Worm (Caenorhabditis elegans) whole organism, midembryonic: Measurements from ENCODE around the gene ZK836.3.

Experiments used
- T22C8.4 ChIP-seq: fragments of 200-800 bp; sonication (Bioruptor generic); IDR thresholded peaks from 2 replicates; pipeline ENCODE4 v1.3.6; 2022; ENCODE audit warnings: missing genetic modification characterization, missing compliant biosample characterization
- cog-1 ChIP-seq: sonication (generic microtip); optimal IDR thresholded peaks from 2 replicates; lab custom pipeline; 2016; ENCODE audit warnings: missing genetic modification characterization, missing compliant biosample characterization
- flt-1 ChIP-seq: fragments of 200-800 bp; sonication (Bioruptor generic); IDR thresholded peaks from 2 replicates; pipeline ENCODE4 v1.3.6; 2022; ENCODE audit warnings: missing genetic modification characterization, missing compliant biosample characterization
- klf-2 ChIP-seq: fragments of 200-800 bp; sonication (Bioruptor generic); conservative IDR thresholded peaks from 2 replicates; pipeline ENCODE4 v1.3.6; 2022; ENCODE audit warnings: missing genetic modification reagents, missing genetic modification characterization, missing compliant biosample characterization
- med-1 ChIP-seq: sonication (generic microtip); optimal IDR thresholded peaks from 2 replicates; lab custom pipeline; 2017; ENCODE audit warnings: missing genetic modification characterization, mild to moderate bottlenecking, missing compliant biosample characterization, antibody characterized with exemption, missing genetic modification reagents; ENCODE audit not compliant: insufficient read depth
- ref-1 ChIP-seq: fragments of 200-800 bp; sonication (Bioruptor generic); conservative IDR thresholded peaks from 2 replicates; pipeline ENCODE4 v1.3.6; 2022; ENCODE audit warnings: missing genetic modification reagents, missing genetic modification characterization, missing compliant biosample characterization
- tab-1 ChIP-seq: fragments of 200-800 bp; sonication (Bioruptor generic); IDR thresholded peaks from 2 replicates; pipeline ENCODE4 v1.3.6; 2022; ENCODE audit warnings: missing genetic modification characterization, missing compliant biosample characterization
- ztf-23 ChIP-seq: fragments of 200-800 bp; sonication (Bioruptor generic); IDR thresholded peaks from 2 replicates; pipeline ENCODE4 v1.3.6; 2022; ENCODE audit warnings: missing genetic modification reagents, missing genetic modification characterization, missing compliant biosample characterization
- ztf-29 ChIP-seq: fragments of 200-800 bp; sonication (Bioruptor generic); IDR thresholded peaks from 2 replicates; pipeline ENCODE4 v1.3.6; 2022; ENCODE audit warnings: missing genetic modification reagents, missing genetic modification characterization, missing compliant biosample characterization

ZK836.3 gene

ce11 chrV:12195845-12196244 is at the start of gene ZK836.3:
Gene ZK836.3, minus strand, starts transcription at chrV:12195945.
- TF ChIP-seq klf-2 (GFP tag; lab: Robert Waterston, UW) (no peak), flt-1 (GFP tag; lab: Robert Waterston, UW) (no peak), T22C8.4 (GFP tag; lab: Robert Waterston, UW) (no peak)

- TF ChIP-seq ref-1 (GFP tag; lab: Robert Waterston, UW) (no peak), cog-1 (tag; lab: Kevin White, UChicago) (no peak), tab-1 (GFP tag; lab: Robert Waterston, UW) (no peak), T22C8.4 (GFP tag; lab: Robert Waterston, UW) (no peak), ztf-23 (GFP tag; lab: Robert Waterston, UW) (no peak), klf-2 (GFP tag; lab: Robert Waterston, UW) (no peak), ztf-29 (no peak), med-1 (GFP tag; lab: Kevin White, UChicago) (no peak), flt-1 (GFP tag; lab: Robert Waterston, UW) (no peak)
These were observed 49.4 kb upstream of the ZK836.3 start, which contains the start of the genes T04H1.13, slfl-5 and rad-50 for ce11 chrV:12244980-12245742. Gene T04H1.13, minus strand, starts transcription at chrV:12245030. Gene slfl-5, minus strand, starts transcription at chrV:12245044. Gene rad-50, plus strand, starts transcription at chrV:12245646.

ce11 chrV:12241126-12241525 is 45.4 kb upstream of the ZK836.3 start, which contains the start of gene ttr-22:
Gene ttr-22, plus strand, starts transcription at chrV:12241426.
- TF ChIP-seq ztf-29 (no peak), ref-1 (GFP tag; lab: Robert Waterston, UW) (no peak), cog-1 (tag; lab: Kevin White, UChicago) (no peak), med-1 (GFP tag; lab: Kevin White, UChicago) (no peak), tab-1 (GFP tag; lab: Robert Waterston, UW) (no peak), T22C8.4 (GFP tag; lab: Robert Waterston, UW) (no peak), klf-2 (GFP tag; lab: Robert Waterston, UW) (no peak), flt-1 (GFP tag; lab: Robert Waterston, UW) (no peak), ztf-23 (GFP tag; lab: Robert Waterston, UW) (no peak)

ce11 chrV:12235502-12235901 is 39.8 kb upstream of the ZK836.3 start:
- TF ChIP-seq tab-1 (GFP tag; lab: Robert Waterston, UW) (no peak), ztf-23 (GFP tag; lab: Robert Waterston, UW) (no peak), ztf-29 (no peak), flt-1 (GFP tag; lab: Robert Waterston, UW) (no peak), cog-1 (tag; lab: Kevin White, UChicago) (no peak), klf-2 (GFP tag; lab: Robert Waterston, UW) (no peak), T22C8.4 (GFP tag; lab: Robert Waterston, UW) (no peak), ref-1 (GFP tag; lab: Robert Waterston, UW) (no peak), med-1 (GFP tag; lab: Kevin White, UChicago) (no peak)

- no peak for TF ChIP-seq klf-2 (GFP tag; lab: Robert Waterston, UW)
- TF ChIP-seq cog-1 (tag; lab: Kevin White, UChicago): no peak
- TF ChIP-seq ztf-23 (GFP tag; lab: Robert Waterston, UW): no peak
- TF ChIP-seq med-1 (GFP tag; lab: Kevin White, UChicago): no peak
- TF ChIP-seq tab-1 (GFP tag; lab: Robert Waterston, UW): no peak
- TF ChIP-seq T22C8.4 (GFP tag; lab: Robert Waterston, UW): no peak
- TF ChIP-seq ref-1 (GFP tag; lab: Robert Waterston, UW): no peak
- no peak for TF ChIP-seq ztf-29
- TF ChIP-seq flt-1 (GFP tag; lab: Robert Waterston, UW): no peak
These were observed 38.7 kb upstream of the ZK836.3 start, which contains the start of gene myo-3 for ce11 chrV:12234293-12235004. Gene myo-3, minus strand, starts transcription at chrV:12234343.

ce11 chrV:12233425-12233824 is 37.7 kb upstream of the ZK836.3 start:
- TF ChIP-seq ztf-23 (GFP tag; lab: Robert Waterston, UW): no peak
- TF ChIP-seq ztf-29: no peak
- TF ChIP-seq cog-1 (tag; lab: Kevin White, UChicago): no peak
- no peak for TF ChIP-seq tab-1 (GFP tag; lab: Robert Waterston, UW)
- no peak for TF ChIP-seq med-1 (GFP tag; lab: Kevin White, UChicago)
- TF ChIP-seq flt-1 (GFP tag; lab: Robert Waterston, UW): no peak
- TF ChIP-seq klf-2 (GFP tag; lab: Robert Waterston, UW): no peak
- no peak for TF ChIP-seq ref-1 (GFP tag; lab: Robert Waterston, UW)
- no peak for TF ChIP-seq T22C8.4 (GFP tag; lab: Robert Waterston, UW)

ce11 chrV:12213027-12213426 is 17.3 kb upstream of the ZK836.3 start, which contains the start of gene vab-8:
Gene vab-8, plus strand, starts transcription at chrV:12213327.
- TF ChIP-seq flt-1 (GFP tag; lab: Robert Waterston, UW) (no peak), T22C8.4 (GFP tag; lab: Robert Waterston, UW) (no peak), med-1 (GFP tag; lab: Kevin White, UChicago) (no peak), klf-2 (GFP tag; lab: Robert Waterston, UW) (no peak), cog-1 (tag; lab: Kevin White, UChicago) (no peak), ztf-29 (no peak), tab-1 (GFP tag; lab: Robert Waterston, UW) (no peak), ztf-23 (GFP tag; lab: Robert Waterston, UW) (no peak), ref-1 (GFP tag; lab: Robert Waterston, UW) (no peak)

- TF ChIP-seq ztf-29 (no peak), ztf-23 (GFP tag; lab: Robert Waterston, UW) (no peak), med-1 (GFP tag; lab: Kevin White, UChicago) (no peak), tab-1 (GFP tag; lab: Robert Waterston, UW) (no peak), klf-2 (GFP tag; lab: Robert Waterston, UW) (no peak), ref-1 (GFP tag; lab: Robert Waterston, UW) (no peak), cog-1 (tag; lab: Kevin White, UChicago) (no peak), flt-1 (GFP tag; lab: Robert Waterston, UW) (no peak), T22C8.4 (GFP tag; lab: Robert Waterston, UW) (no peak)
These were observed 15.3 kb upstream of the ZK836.3 start for ce11 chrV:12211090-12211489.
